Fruit fly (Drosophila melanogaster) whole organism, wandering third instar larva: ENCODE results near the gene CG4596.
A peak's percentile ranks its signal among the peaks of the same experiment; 100 is the strongest.

Experiments used
- CrebA ChIP-seq: fragments of 200-800 bp; sonication (Bioruptor generic); optimal IDR thresholded peaks from 2 replicates; lab custom pipeline; 2016; ENCODE audit warnings: missing biosample characterization, mild to moderate bottlenecking, missing genetic modification characterization, borderline replicate concordance
- Dfd ChIP-seq: fragments of >200 bp; optimal IDR thresholded peaks from 2 replicates; lab custom pipeline; 2017; ENCODE audit warnings: missing biosample characterization, missing genetic modification characterization
- GATAd ChIP-seq: sonication (Bioruptor generic); optimal IDR thresholded peaks from 2 replicates; lab custom pipeline; 2016; ENCODE audit warnings: missing biosample characterization, missing genetic modification characterization
- HLH106 ChIP-seq: fragments of 200-800 bp; optimal IDR thresholded peaks from 3 replicates; lab custom pipeline; 2019; ENCODE audit warnings: missing biosample characterization, mild to moderate bottlenecking, missing genetic modification characterization, moderate library complexity
- pan ChIP-seq: fragments of >200 bp; optimal IDR thresholded peaks from 2 replicates; lab custom pipeline; 2017

dm6 chr3R:10826796-10827524 is 45.9 kb upstream of the CG4596 start, which contains the start of gene Cad86C:
- peak; percentile 4 for TF ChIP-seq CrebA
- TF ChIP-seq HLH106 (tag; lab: Kevin White, UChicago): no peak
- TF ChIP-seq pan (lab: Kevin White, UChicago): no peak
- TF ChIP-seq Dfd: no peak
- no peak for TF ChIP-seq GATAd (GFP tag; lab: Kevin White, UChicago)
